Fruit fly (Drosophila melanogaster): ENCODE measurements around the gene CG9123.

The CG9123 gene

DNA sequence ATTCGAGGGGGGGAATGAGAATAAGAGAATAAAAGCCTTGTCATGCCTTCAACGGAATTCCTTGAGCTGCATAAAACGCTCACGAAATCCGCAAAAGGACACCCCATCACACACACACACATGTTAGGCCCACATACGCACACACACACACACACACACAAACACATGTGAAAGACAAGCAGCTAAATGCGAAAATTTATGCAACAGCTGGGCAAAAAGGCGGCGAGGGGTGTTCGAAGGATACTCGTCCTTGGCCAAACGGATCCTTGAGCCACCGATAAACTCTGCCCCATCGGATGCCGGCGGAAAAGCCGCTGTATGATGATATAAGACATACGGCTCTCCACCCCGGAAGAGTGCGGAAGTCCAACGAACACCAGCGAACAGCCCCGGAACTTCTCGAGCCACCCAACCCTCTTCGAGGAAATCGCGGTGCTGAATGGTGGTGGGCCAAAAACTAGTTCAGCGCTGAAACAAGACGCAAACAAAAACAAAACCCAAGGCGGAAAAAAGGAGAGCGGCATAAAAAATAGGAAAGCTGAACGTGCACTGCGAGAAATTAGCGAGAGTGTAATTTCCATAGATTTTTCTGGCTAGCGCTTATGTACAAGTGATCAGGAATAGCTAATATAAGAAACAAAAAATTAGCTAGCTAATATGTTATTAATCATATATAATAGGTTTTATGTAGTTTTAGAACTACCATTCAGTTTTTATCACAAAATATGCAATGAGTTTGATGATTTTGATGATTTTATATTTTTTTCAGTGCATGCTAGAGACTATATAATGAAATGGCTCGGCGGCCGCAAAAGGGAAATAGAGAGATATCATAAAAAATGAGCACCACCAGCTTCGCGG lies 41.8 kb upstream of the CG9123 start (continued):
- TF ChIP-seq seq (GFP tag; IDR thresholded peaks at IDR 0.05) (peak; percentile 55; the same call in 1 of the 2 replicates), CG4328 (GFP tag; optimal IDR thresholded peaks at IDR 0.05) (peak; percentile 20), Hmx (GFP tag; optimal IDR thresholded peaks at IDR 0.05) (no peak), E2f2 (GFP tag; IDR thresholded peaks at IDR 0.05) (peak; percentile 6; the same call in 1 of the 2 replicates), CG6813 (GFP tag; optimal IDR thresholded peaks at IDR 0.05) (peak; percentile 38), CG13296 (GFP tag; optimal IDR thresholded peaks at IDR 0.05) (peak; percentile 40), chn (GFP tag; optimal IDR thresholded peaks at IDR 0.05) (no peak), insv (GFP tag; optimal IDR thresholded peaks at IDR 0.05) (no peak), zen (tag; optimal IDR thresholded peaks at IDR 0.05) (no peak), crp (GFP tag; optimal IDR thresholded peaks at IDR 0.05) (no peak), CG14667 (GFP tag; IDR thresholded peaks at IDR 0.05) (no peak), corto (GFP tag; optimal IDR thresholded peaks at IDR 0.05) (no peak), vfl (GFP tag; optimal IDR thresholded peaks at IDR 0.05) (no peak), NC2α (GFP tag; optimal IDR thresholded peaks at IDR 0.05) (no peak), cad (GFP tag; optimal IDR thresholded peaks at IDR 0.05) (no peak), jigr1 (GFP tag; IDR thresholded peaks at IDR 0.05) (no peak), BEAF-32 (GFP tag; optimal IDR thresholded peaks at IDR 0.05) (no peak), CG10431 (GFP tag; optimal IDR thresholded peaks at IDR 0.05) (no peak), tna (GFP tag; IDR thresholded peaks at IDR 0.05; ENCODE audit: partially characterized antibody) (no peak), esg (GFP tag; conservative IDR thresholded peaks at IDR 0.05) (peak; percentile 57), tx (GFP tag; optimal IDR thresholded peaks at IDR 0.05) (no peak), nau (GFP tag; optimal IDR thresholded peaks at IDR 0.05) (peak; percentile 31), CG10274 (GFP tag; optimal IDR thresholded peaks at IDR 0.05) (no peak), CG31365 (tag; optimal IDR thresholded peaks at IDR 0.05) (no peak), CG4730 (GFP tag; IDR thresholded peaks at IDR 0.05) (no peak), Hmr (GFP tag; optimal IDR thresholded peaks at IDR 0.05) (peak; percentile 65), Sry-β (GFP tag; optimal IDR thresholded peaks at IDR 0.05) (no peak), CG11723 (GFP tag; optimal IDR thresholded peaks at IDR 0.05) (peak; percentile 13), dmrt99B (tag; optimal IDR thresholded peaks at IDR 0.05) (peak; percentile 78), CG13123 (GFP tag; optimal IDR thresholded peaks at IDR 0.05) (no peak), CG17359 (tag; optimal IDR thresholded peaks at IDR 0.05) (peak; percentile 58), nom (GFP tag; optimal IDR thresholded peaks at IDR 0.05) (no peak), ato (GFP tag; IDR thresholded peaks at IDR 0.05; ENCODE audit: partially characterized antibody) (no peak), ewg (GFP tag; optimal IDR thresholded peaks at IDR 0.05) (peak; percentile 13), schlank (tag; optimal IDR thresholded peaks at IDR 0.05) (no peak), ara (GFP tag; IDR thresholded peaks at IDR 0.05) (no peak), CG8924 (tag; optimal IDR thresholded peaks at IDR 0.05) (peak; percentile 54), CG14014 (GFP tag; IDR thresholded peaks at IDR 0.05) (peak; percentile 26; the same call in 1 of the 2 replicates), sd (tag; optimal IDR thresholded peaks at IDR 0.05) (no peak), maf-S (GFP tag; optimal IDR thresholded peaks at IDR 0.05) (no peak), CG9817 (tag; optimal IDR thresholded peaks at IDR 0.05) (peak; percentile 40), crc (GFP tag; optimal IDR thresholded peaks at IDR 0.05) (no peak), pb (GFP tag; optimal IDR thresholded peaks at IDR 0.05) (no peak), Antp (GFP tag; optimal IDR thresholded peaks at IDR 0.05) (no peak), zfh2 (GFP tag; optimal IDR thresholded peaks at IDR 0.05) (no peak), CG7372 (GFP tag; IDR thresholded peaks at IDR 0.05) (peak; percentile 48; the same call in 1 of the 2 replicates), gem (tag; optimal IDR thresholded peaks at IDR 0.05) (peak; percentile 77), z (GFP tag; IDR thresholded peaks at IDR 0.05) (no peak), br (optimal IDR thresholded peaks at IDR 0.05) (no peak)

Measured in whole organism, embryonic.